Fruit fly (Drosophila melanogaster): Measurements from ENCODE around the gene CG12684.

The CG12684 gene

DNA sequence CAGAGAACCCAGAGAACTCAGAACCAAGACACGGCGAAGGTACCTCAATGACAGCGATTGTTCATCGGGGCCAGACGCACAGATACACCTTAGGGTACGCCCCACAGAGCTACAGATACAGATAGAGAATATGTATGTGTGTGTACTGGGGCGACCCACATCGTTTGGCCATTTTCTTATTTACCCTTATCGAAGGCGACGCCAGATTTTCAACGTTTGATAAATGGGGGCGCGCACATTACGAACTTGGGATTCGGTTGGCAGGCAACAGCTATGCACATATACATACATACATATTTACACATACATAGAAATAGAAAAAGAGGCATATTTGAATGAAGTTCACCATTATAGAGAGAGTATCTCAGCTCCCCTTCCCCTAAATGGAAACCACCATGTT, 34.7 kb upstream of the CG12684 start (continued):
- TF ChIP-seq inv (GFP tag; IDR thresholded peaks at IDR 0.05; ENCODE audit: partially characterized antibody), result no peak
- TF ChIP-seq Sin3A (optimal IDR thresholded peaks at IDR 0.05), result no peak
- no peak for TF ChIP-seq zen (tag; optimal IDR thresholded peaks at IDR 0.05)
- no peak for TF ChIP-seq hkb (optimal IDR thresholded peaks at IDR 0.05)
- TF ChIP-seq hkb (GFP tag; IDR thresholded peaks at IDR 0.05), result no peak
- TF ChIP-seq CG14441 (GFP tag; IDR thresholded peaks at IDR 0.05), result no peak
- no peak for TF ChIP-seq Fer1 (GFP tag; optimal IDR thresholded peaks at IDR 0.05)
- no peak for TF ChIP-seq CG17328 (GFP tag; IDR thresholded peaks at IDR 0.05)
- no peak for TF ChIP-seq CG6654 (GFP tag; optimal IDR thresholded peaks at IDR 0.05)
- peak; percentile 90 for TF ChIP-seq Nf-YB (GFP tag; optimal IDR thresholded peaks at IDR 0.05)
- TF ChIP-seq Ssrp (tag; optimal IDR thresholded peaks at IDR 0.05), result no peak
- TF ChIP-seq Hsf (GFP tag; optimal IDR thresholded peaks at IDR 0.05), result no peak

DNA sequence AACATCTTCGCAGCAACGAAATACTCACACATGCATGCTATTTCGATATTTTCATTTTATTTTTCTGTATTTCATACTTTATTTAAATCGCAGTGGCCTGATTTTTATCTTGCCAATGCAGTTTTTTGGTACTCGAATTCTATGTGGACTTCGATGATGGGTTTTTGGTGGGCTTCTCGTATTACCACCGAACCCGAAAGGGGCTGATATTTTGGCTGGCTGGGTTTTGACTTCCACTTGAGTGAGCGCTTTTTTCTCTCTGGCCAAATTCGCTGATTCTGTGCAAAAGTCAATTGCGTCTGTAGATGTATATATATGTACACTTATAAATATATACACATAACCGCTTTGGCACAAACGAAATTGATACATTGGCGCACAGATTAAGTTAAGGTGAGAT, 33.6 kb upstream of the CG12684 start:
- TF ChIP-seq lmd (GFP tag; IDR thresholded peaks at IDR 0.05), result no peak
- TF ChIP-seq sens (GFP tag), result peak; percentile 9

DNA sequence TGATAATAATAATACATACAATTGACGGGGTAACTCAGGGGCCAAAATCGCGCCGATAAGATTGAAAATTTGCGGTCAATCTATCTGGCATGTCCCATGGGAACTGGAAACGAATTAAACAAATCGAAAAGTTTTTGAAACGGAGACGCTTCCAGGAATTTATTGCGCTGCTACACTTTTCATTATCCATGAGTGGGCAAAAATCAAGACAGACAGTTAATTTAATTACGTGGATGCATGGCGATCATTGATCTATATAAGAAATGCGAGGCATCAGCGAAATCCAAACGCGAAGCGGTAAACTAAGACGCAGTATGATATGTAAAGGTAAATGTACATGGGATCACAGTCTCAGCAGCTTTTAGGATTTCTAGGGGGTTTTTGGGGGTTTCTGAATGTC, 32.8 kb upstream of the CG12684 start:
- TF ChIP-seq CG17186 (GFP tag; optimal IDR thresholded peaks at IDR 0.05) (no peak), mam (GFP tag; optimal IDR thresholded peaks at IDR 0.05) (no peak), Asciz (GFP tag; optimal IDR thresholded peaks at IDR 0.05) (no peak), D (optimal IDR thresholded peaks at IDR 0.05) (no peak), D (GFP tag; optimal IDR thresholded peaks at IDR 0.05) (no peak), ATbp (GFP tag; optimal IDR thresholded peaks at IDR 0.05) (no peak), Hmr (GFP tag; optimal IDR thresholded peaks at IDR 0.05) (no peak), B-H1 (GFP tag; IDR thresholded peaks at IDR 0.05) (no peak)

DNA sequence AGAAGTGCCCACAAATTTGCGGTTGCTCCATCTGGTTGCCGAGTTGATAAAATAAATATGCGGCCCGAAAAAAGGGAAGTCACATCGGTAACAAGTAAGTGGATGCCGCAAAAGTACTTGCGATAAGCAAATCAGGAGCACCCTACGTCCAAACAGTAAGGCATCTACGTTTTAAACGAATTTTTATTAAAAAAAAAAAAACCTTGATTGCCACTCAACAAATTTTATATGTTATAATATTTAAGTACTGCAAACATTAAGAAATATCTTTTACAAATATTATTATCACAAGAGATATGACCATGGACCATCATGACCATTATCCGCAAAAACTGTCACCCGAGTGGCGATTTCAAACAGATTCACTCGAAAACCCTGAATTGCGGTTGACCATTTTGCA, 32.4 kb upstream of the CG12684 start:
- TF ChIP-seq pros (GFP tag; optimal IDR thresholded peaks at IDR 0.05), result no peak
- no peak for TF ChIP-seq HHEX (GFP tag; optimal IDR thresholded peaks at IDR 0.05)
- peak; percentile 76 for TF ChIP-seq CG10274 (GFP tag; optimal IDR thresholded peaks at IDR 0.05)

DNA sequence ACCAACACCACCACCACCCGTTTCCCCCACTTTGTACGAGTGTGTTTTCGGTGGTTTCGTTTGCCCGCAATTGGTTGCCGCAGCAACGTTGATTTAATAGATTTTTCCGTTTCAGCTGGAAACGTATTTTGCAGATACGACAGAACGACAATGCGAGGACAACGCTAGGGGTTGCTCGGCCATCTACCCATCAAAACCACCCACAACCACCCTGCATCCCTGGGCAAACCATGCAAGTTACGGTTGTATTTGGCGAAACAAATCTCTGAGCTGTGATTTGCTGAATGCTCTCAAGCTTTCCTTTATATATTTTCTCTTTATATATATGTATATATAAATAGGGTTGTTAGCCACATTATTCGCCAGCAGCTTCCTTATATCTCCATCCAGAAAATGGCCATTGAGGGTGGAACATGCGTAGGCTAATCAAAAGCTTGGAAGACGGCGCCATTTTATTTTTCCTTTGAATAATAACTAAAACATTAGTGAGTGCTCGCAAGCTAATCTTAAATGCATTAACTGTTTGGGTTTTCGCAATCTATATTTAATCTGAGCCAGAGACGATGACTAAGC, 28.3 kb upstream of the CG12684 start:
- TF ChIP-seq seq (GFP tag; IDR thresholded peaks at IDR 0.05), result peak; percentile 56; the same call in 1 of the 2 replicates
- no peak for TF ChIP-seq fru (optimal IDR thresholded peaks at IDR 0.05)
- peak; percentile 94 for TF ChIP-seq Nf-YC (tag; optimal IDR thresholded peaks at IDR 0.05)
- peak; percentile 95 for TF ChIP-seq Nf-YB (GFP tag; optimal IDR thresholded peaks at IDR 0.05)
- TF ChIP-seq CG34376 (GFP tag; optimal IDR thresholded peaks at IDR 0.05), result no peak
- TF ChIP-seq gsb-n (tag; optimal IDR thresholded peaks at IDR 0.05), result peak; percentile 8

dm6 chrX:4596467-4597183, 24.9 kb upstream of the CG12684 start:
- TF ChIP-seq Deaf1 (tag; optimal IDR thresholded peaks at IDR 0.05) (peak; percentile 51), Oaz (GFP tag; IDR thresholded peaks at IDR 0.05) (no peak), fu2 (GFP tag; optimal IDR thresholded peaks at IDR 0.05) (no peak), Pdp1 (GFP tag; optimal IDR thresholded peaks at IDR 0.05) (peak in 1 of 2 experiments; percentile 9), CG7963 (GFP tag; IDR thresholded peaks at IDR 0.05; ENCODE audit: partially characterized antibody) (no peak), CG2202 (tag; optimal IDR thresholded peaks at IDR 0.05) (no peak), CG12769 (tag; optimal IDR thresholded peaks at IDR 0.05) (peak; percentile 11), Nf-YC (tag; optimal IDR thresholded peaks at IDR 0.05) (peak; percentile 91), chinmo (GFP tag; IDR thresholded peaks at IDR 0.05; ENCODE audit: partially characterized antibody) (0 out of 4 replicates have a peak, but pooled peaks have one; percentile 30), cg (GFP tag; optimal IDR thresholded peaks at IDR 0.05) (peak; percentile 85), schlank (tag; optimal IDR thresholded peaks at IDR 0.05) (no peak), fd96Cb (tag; optimal IDR thresholded peaks at IDR 0.05) (no peak), HLHmδ (GFP tag; optimal IDR thresholded peaks at IDR 0.05) (no peak), h (optimal IDR thresholded peaks at IDR 0.05) (no peak)

Measured in whole organism, embryonic.